Worm (Caenorhabditis elegans) whole organism, dauer: Measurements from ENCODE around the gene rig-6.

Experiments used
- unc-62 ChIP-seq: sonication (generic microtip); optimal IDR thresholded peaks from 2 replicates; lab custom pipeline; 2017; ENCODE audit warnings: missing biosample characterization, missing genetic modification reagents, missing genetic modification characterization

The rig-6 gene

ce11 chrII:4779753-4780152, 32.1 kb downstream of the rig-6 start:
- no peak for TF ChIP-seq unc-62 (GFP tag; lab: Kevin White, UChicago)

DNA sequence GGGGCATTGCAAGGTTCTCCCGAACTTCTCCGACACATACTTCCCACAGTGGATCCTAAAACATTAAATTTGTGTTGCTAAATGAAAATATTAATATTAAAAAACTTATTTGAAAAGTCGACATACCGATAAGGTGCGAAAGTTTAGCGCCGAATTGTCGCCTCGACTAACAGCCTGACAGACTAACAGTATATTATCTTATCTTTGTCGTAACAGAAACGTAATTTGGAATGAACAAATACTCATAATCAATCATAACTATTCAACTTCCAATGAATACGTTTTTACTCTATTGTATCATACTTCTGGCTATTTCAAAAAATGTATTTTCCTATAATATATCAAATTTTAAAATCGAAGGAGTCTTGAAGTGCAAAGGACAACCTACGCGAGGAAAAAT, 35.0 kb downstream of the rig-6 start, which contains the start of gene F26G1.11:
F26G1.11 (plus strand) TSS at position 205 of the 400 bp plus-strand sequence.
- TF ChIP-seq unc-62 (GFP tag; lab: Kevin White, UChicago), result no peak

ce11 chrII:4775802-4776201, 36.1 kb downstream of the rig-6 start:
- no peak for TF ChIP-seq unc-62 (GFP tag; lab: Kevin White, UChicago)

DNA sequence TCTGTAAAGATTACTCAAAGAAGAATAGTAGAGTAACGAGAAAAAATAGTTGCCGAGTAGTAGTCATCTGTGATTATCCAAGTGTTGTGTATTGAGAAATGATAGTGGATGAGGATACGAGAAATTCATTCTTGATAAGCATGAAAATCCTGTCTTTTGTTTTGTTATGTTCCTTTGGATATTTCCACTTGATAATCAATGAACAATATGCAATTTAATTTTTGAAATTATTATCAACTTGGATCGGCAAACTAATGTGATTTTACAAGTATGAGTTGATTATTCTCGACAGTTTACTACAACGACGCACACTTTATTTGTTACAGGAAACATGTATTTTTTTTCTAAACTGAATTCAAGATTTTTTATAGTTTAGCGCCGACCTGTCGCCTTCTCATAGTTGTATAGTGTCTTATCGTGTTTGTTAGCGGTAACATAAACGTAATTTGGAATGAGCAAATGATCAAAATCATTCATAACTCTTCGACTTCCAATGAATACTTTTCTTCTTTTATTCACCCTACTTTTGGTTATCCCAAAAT, 37.9 kb downstream of the rig-6 start, which contains the start of the genes F26G1.9 and F26G1.10:
F26G1.9 (minus strand) TSS at position 101 of the 542 bp plus-strand sequence.
F26G1.10 (plus strand) TSS at position 492 of the 542 bp plus-strand sequence.
- no peak for TF ChIP-seq unc-62 (GFP tag; lab: Kevin White, UChicago)

DNA sequence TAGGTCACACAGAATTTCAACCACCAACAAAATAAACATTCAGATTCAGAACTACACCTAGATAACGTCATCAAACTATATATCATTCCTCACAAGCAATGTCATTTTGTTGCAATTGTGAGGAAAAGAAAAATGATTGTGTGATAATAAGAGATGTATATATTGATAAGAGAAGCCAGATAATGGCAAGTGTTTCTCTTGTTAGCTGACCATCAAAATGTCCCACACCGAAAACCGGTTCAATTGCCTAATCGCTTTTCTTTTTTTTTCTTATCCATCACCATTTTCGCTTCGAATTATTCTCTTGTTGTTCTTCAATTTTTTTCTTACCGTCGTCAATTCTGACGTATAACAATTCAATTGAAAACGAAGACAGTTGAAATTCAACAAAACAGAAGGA, 39.4 kb downstream of the rig-6 start:
- no peak for TF ChIP-seq unc-62 (GFP tag; lab: Kevin White, UChicago)

DNA sequence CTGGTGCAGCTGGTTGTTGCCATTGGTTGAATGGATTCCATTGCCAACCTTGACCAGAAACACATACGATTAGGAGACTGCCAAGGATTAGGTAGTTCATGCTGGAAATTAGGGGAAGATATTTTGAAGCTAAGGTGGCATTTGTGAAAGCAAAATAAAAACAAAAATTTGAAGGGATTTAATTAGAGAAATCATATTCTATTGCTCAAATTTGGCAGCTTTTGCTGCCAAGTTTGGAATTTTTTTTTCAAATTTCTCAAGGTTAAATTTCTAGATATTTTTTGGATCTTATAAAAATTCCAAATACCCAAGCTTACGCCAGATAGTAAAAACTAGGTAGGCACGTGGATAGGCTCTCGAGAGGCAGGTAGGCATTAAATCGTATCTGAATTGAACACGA, 40.6 kb downstream of the rig-6 start, which contains the start of gene F26G1.5:
F26G1.5 (minus strand) TSS at position 101 of the 400 bp plus-strand sequence.
- TF ChIP-seq unc-62 (GFP tag; lab: Kevin White, UChicago), result no peak

- TF ChIP-seq unc-62 (GFP tag; lab: Kevin White, UChicago), result no peak
These were observed 42.0 kb downstream of the rig-6 start for ce11 chrII:4769886-4770285.

DNA sequence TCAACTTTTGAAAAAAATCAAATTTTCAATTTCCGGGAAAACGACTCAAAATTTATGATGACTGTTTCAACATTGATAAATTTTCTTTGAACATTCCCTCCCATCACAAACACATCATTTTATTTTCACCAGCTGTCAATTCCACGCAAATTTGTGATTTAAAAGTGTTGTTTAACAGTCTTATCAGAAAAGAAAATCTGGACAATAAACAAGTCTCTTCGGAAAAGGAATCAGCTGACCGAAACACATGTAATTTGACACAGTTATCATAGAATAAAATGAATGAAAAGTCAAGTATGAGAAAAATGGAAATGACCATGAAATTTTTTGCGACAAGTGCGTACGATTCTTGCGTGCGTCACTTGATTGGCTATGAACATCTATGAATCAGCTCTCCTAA, 42.8 kb downstream of the rig-6 start:
- no peak for TF ChIP-seq unc-62 (GFP tag; lab: Kevin White, UChicago)

DNA sequence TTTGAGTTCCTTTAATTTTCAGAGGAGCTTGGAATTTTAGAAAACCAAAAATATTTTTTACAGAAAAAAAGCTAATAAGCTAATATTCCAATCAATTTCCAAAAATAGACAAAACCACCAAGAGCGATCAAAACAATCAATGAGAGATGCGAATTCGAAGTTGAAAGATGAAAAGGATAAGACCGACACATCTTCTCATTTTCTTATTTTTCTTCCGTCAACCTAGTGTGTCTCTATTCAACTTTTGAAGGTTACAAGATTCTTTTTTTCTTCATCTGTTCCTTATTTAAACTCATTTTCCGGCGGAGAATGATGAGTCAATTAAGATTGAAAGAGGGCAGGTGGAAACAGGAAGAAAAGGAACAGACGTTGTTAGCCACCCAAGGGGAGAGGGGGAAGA, 44.3 kb downstream of the rig-6 start:
- no peak for TF ChIP-seq unc-62 (GFP tag; lab: Kevin White, UChicago)

DNA sequence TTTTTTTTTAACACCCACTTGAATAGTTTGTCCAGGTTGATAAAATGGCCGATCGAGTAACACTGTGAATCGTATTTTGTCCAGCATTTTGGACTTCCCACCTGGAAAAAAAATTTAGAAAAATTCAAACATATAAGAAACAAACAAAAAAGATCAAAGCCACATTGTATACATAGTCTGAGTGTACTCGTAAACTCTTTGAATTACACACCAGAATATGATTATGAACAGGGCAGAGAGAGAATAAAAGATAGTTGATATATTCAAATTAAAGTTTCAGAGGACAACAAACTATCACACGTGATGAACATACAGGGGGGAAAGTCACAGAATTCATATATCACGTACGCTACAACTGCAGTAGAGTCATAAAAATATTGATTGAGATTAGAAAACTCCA, 45.6 kb downstream of the rig-6 start, which contains the start of gene ttm-2:
ttm-2 (minus strand) TSS at position 101 of the 400 bp plus-strand sequence.
- no peak for TF ChIP-seq unc-62 (GFP tag; lab: Kevin White, UChicago)

- TF ChIP-seq unc-62 (GFP tag; lab: Kevin White, UChicago), result no peak
These were observed 49.2 kb downstream of the rig-6 start, which contains the start of gene F26G1.2 for ce11 chrII:4762574-4763285. F26G1.2 (plus strand) TSS chrII:4763081.

DNA sequence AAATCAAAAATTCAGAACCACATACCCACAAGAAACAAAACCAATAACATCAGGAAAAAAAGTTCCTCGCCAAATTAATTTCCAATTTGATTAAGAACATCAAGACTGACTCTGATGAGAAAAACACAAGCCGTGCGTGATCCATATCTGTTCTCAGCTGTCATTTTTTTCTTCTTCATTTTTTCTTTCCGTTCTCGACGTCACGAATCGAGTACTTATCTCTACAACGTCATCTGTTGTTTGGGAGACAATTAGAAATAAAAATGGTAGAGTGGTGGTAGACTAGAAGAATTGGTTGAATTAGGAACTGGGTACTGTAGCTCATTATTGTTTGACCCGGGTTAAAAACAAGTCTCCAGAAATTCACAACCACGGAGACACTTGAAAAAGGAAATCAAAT, 50.9 kb downstream of the rig-6 start:
- TF ChIP-seq unc-62 (GFP tag; lab: Kevin White, UChicago), result no peak

- TF ChIP-seq unc-62 (GFP tag; lab: Kevin White, UChicago), result no peak
These were observed 52.1 kb downstream of the rig-6 start for ce11 chrII:4759835-4760234.

- no peak for TF ChIP-seq unc-62 (GFP tag; lab: Kevin White, UChicago)
These were observed 53.4 kb downstream of the rig-6 start, which contains the start of gene F26G1.3 for ce11 chrII:4758462-4758861. F26G1.3 (plus strand) TSS chrII:4758762.

DNA sequence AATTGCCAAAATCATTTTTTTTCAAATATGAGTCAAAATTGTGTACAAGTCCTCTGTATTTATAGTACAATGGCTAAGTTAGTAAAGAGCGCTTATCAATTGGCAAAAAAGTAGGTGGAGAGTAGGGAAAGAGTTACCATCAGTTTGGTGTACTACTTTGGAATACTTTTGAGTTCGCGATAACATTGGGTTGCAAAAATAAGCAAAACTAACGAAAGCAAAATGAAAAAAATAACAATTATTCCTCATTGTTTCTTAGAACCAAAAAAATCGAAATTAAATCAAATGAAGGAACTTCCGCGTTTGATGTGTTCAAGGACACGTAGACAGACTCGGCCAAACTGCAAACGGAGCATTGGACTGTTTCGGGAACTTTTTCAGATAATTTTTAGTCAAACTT, 55.1 kb downstream of the rig-6 start, which contains the start of gene C27D9.2:
C27D9.2 (minus strand) TSS at position 101 of the 400 bp plus-strand sequence.
- no peak for TF ChIP-seq unc-62 (GFP tag; lab: Kevin White, UChicago)

- no peak for TF ChIP-seq unc-62 (GFP tag; lab: Kevin White, UChicago)
These were observed 56.2 kb downstream of the rig-6 start for ce11 chrII:4755654-4756053.
